Fruit fly (Drosophila melanogaster) whole organism, prepupa: ENCODE data around the gene eIF2Bepsilon.

Source experiments
- Blimp-1 ChIP-seq: fragments of 200-800 bp; sonication (Bioruptor generic); optimal IDR thresholded peaks from 3 replicates; lab custom pipeline; 2017; ENCODE audit warnings: missing biosample characterization, missing genetic modification characterization, mild to moderate bottlenecking, moderate library complexity, missing genetic modification reagents
- CG10631 ChIP-seq: fragments of 200-800 bp; sonication (Bioruptor generic); optimal IDR thresholded peaks from 2 replicates; lab custom pipeline; 2016; ENCODE audit warnings: missing biosample characterization, missing genetic modification characterization
- CG10669 ChIP-seq: fragments of 200-800 bp; sonication (Bioruptor generic); optimal IDR thresholded peaks from 3 replicates; lab custom pipeline; 2018; ENCODE audit warnings: missing biosample characterization, mild to moderate bottlenecking, missing genetic modification characterization, moderate library complexity
- CG11294 ChIP-seq: fragments of 200-800 bp; sonication (Bioruptor generic); IDR thresholded peaks from 2 replicates; pipeline ENCODE4 v1.3.6; 2022; ENCODE audit warnings: missing biosample characterization, missing genetic modification characterization
- CG11762 ChIP-seq: fragments of 200-800 bp; sonication (Bioruptor generic); optimal IDR thresholded peaks from 3 replicates; lab custom pipeline; 2016; ENCODE audit warnings: missing biosample characterization, missing genetic modification characterization; ENCODE audit not compliant: insufficient read depth
- CG1621 ChIP-seq: fragments of 200-800 bp; sonication (Bioruptor generic); optimal IDR thresholded peaks from 3 replicates; lab custom pipeline; 2018; ENCODE audit warnings: missing biosample characterization, mild to moderate bottlenecking, missing genetic modification characterization
- CG16779 ChIP-seq: fragments of 200-800 bp; sonication (Bioruptor generic); optimal IDR thresholded peaks from 3 replicates; lab custom pipeline; 2017; ENCODE audit warnings: missing biosample characterization, mild to moderate bottlenecking, missing genetic modification characterization
- CG31627 ChIP-seq: fragments of 200-800 bp; sonication (Bioruptor generic); optimal IDR thresholded peaks from 3 replicates; lab custom pipeline; 2016; ENCODE audit warnings: missing biosample characterization, missing genetic modification characterization
- CG32006 ChIP-seq: fragments of 200-800 bp; sonication (Bioruptor generic); optimal IDR thresholded peaks from 3 replicates; lab custom pipeline; 2017; ENCODE audit warnings: missing biosample characterization, mild to moderate bottlenecking, missing genetic modification characterization
- CG4318 ChIP-seq: fragments of 200-800 bp; sonication (Bioruptor generic); optimal IDR thresholded peaks from 3 replicates; lab custom pipeline; 2017; ENCODE audit warnings: missing biosample characterization, mild to moderate bottlenecking, missing genetic modification characterization
- CG6163 ChIP-seq: fragments of 200-800 bp; sonication (Bioruptor generic); IDR thresholded peaks from 3 replicates; pipeline ENCODE4 v1.3.6; 2022; ENCODE audit warnings: missing biosample characterization, missing genetic modification characterization
- CG6792 ChIP-seq: fragments of 200-800 bp; sonication (Bioruptor generic); optimal IDR thresholded peaks from 3 replicates; lab custom pipeline; 2016; ENCODE audit warnings: missing biosample characterization, missing genetic modification characterization
- CG6808 ChIP-seq: fragments of 200-800 bp; sonication (Bioruptor generic); optimal IDR thresholded peaks from 3 replicates; lab custom pipeline; 2017; ENCODE audit warnings: missing biosample characterization, missing genetic modification characterization, mild to moderate bottlenecking, moderate library complexity, missing genetic modification reagents
- CG7368 ChIP-seq: fragments of 200-800 bp; sonication (Bioruptor generic); optimal IDR thresholded peaks from 3 replicates; lab custom pipeline; 2016; ENCODE audit warnings: missing biosample characterization, missing genetic modification characterization
- CG8319 ChIP-seq: fragments of 200-800 bp; sonication (Bioruptor generic); optimal IDR thresholded peaks from 3 replicates; lab custom pipeline; 2016; ENCODE audit warnings: missing biosample characterization, missing genetic modification characterization
- CG8632 ChIP-seq: fragments of 200-800 bp; sonication (Bioruptor generic); optimal IDR thresholded peaks from 3 replicates; lab custom pipeline; 2016; ENCODE audit warnings: missing biosample characterization, missing genetic modification characterization
- CG9139 ChIP-seq: fragments of 200-800 bp; sonication (Bioruptor generic); optimal IDR thresholded peaks from 3 replicates; lab custom pipeline; 2017; ENCODE audit warnings: missing biosample characterization, mild to moderate bottlenecking, missing genetic modification characterization
- Eip75B ChIP-seq: fragments of 200-800 bp; sonication (Bioruptor generic); optimal IDR thresholded peaks from 3 replicates; lab custom pipeline; 2016; ENCODE audit warnings: missing biosample characterization, missing genetic modification characterization
- Eip78C ChIP-seq: fragments of 200-800 bp; sonication (Bioruptor generic); peaks from one replicate; lab custom pipeline; 2016; ENCODE audit warnings: missing biosample characterization, missing genetic modification characterization
- Eip93F ChIP-seq: fragments of 200-800 bp; sonication (Bioruptor generic); optimal IDR thresholded peaks from 2 replicates; lab custom pipeline; 2016; ENCODE audit warnings: missing biosample characterization, mild to moderate bottlenecking, missing genetic modification characterization
- Ets21C ChIP-seq: fragments of 200-800 bp; sonication (Bioruptor generic); optimal IDR thresholded peaks from 3 replicates; lab custom pipeline; 2016; ENCODE audit warnings: missing biosample characterization, missing genetic modification characterization
- Ets96B ChIP-seq: fragments of 200-800 bp; optimal IDR thresholded peaks from 2 replicates; lab custom pipeline; 2019; ENCODE audit warnings: missing biosample characterization, mild to moderate bottlenecking, missing genetic modification characterization, moderate library complexity
- Gug ChIP-seq: fragments of 200-800 bp; sonication (Bioruptor generic); IDR thresholded peaks from 2 replicates; pipeline ENCODE4 v1.3.6; 2022; ENCODE audit warnings: missing biosample characterization, missing genetic modification characterization
- Hr38 ChIP-seq: sonication (Bioruptor generic); optimal IDR thresholded peaks from 2 replicates; lab custom pipeline; 2016; ENCODE audit warnings: missing biosample characterization, missing genetic modification characterization
- Hr39 ChIP-seq: fragments of 200-800 bp; sonication (Bioruptor generic); optimal IDR thresholded peaks from 2 replicates; lab custom pipeline; 2016; ENCODE audit warnings: missing biosample characterization, missing genetic modification characterization
- Met ChIP-seq: fragments of 200-800 bp; sonication (Bioruptor generic); optimal IDR thresholded peaks from 3 replicates; lab custom pipeline; 2016; ENCODE audit warnings: missing biosample characterization, missing genetic modification characterization
- Smox ChIP-seq: fragments of 200-800 bp; sonication (Bioruptor generic); optimal IDR thresholded peaks from 3 replicates; lab custom pipeline; 2016; ENCODE audit warnings: missing biosample characterization, missing genetic modification characterization
- Sox102F ChIP-seq: fragments of 200-800 bp; sonication (Bioruptor generic); optimal IDR thresholded peaks from 2 replicates; lab custom pipeline; 2016; ENCODE audit warnings: missing biosample characterization, mild to moderate bottlenecking, missing genetic modification characterization
- Sox15 ChIP-seq: fragments of 200-800 bp; sonication (Bioruptor generic); optimal IDR thresholded peaks from 3 replicates; lab custom pipeline; 2016; ENCODE audit warnings: missing biosample characterization, missing genetic modification characterization
- acj6 ChIP-seq: fragments of 200-800 bp; sonication (Bioruptor generic); optimal IDR thresholded peaks from 3 replicates; lab custom pipeline; 2016; ENCODE audit warnings: missing biosample characterization, missing genetic modification characterization
- dsx ChIP-seq: fragments of 200-800 bp; optimal IDR thresholded peaks from 3 replicates; lab custom pipeline; 2019; ENCODE audit warnings: missing biosample characterization, mild to moderate bottlenecking, missing genetic modification characterization, moderate library complexity; ENCODE audit not compliant: poor library complexity, severe bottlenecking
- eg ChIP-seq: fragments of 200-800 bp; sonication (Bioruptor generic); IDR thresholded peaks from 3 replicates; pipeline ENCODE4 v1.3.6; 2022; ENCODE audit warnings: missing biosample characterization, missing genetic modification characterization
- esn ChIP-seq: fragments of 200-800 bp; sonication (Bioruptor generic); optimal IDR thresholded peaks from 2 replicates; lab custom pipeline; 2016; ENCODE audit warnings: missing biosample characterization, mild to moderate bottlenecking, missing genetic modification characterization, moderate library complexity
- fd59A ChIP-seq: fragments of 200-800 bp; sonication (Bioruptor generic); optimal IDR thresholded peaks from 2 replicates; lab custom pipeline; 2017; ENCODE audit warnings: missing biosample characterization, mild to moderate bottlenecking, missing genetic modification characterization, missing genetic modification reagents
- fd85E ChIP-seq: fragments of 200-800 bp; sonication (Bioruptor generic); optimal IDR thresholded peaks from 3 replicates; lab custom pipeline; 2016; ENCODE audit warnings: missing biosample characterization, missing genetic modification characterization
- net ChIP-seq: fragments of 200-800 bp; sonication (Bioruptor generic); optimal IDR thresholded peaks from 3 replicates; lab custom pipeline; 2016; ENCODE audit warnings: missing biosample characterization, missing genetic modification characterization
- pdm3 ChIP-seq: fragments of 200-800 bp; sonication (Bioruptor generic); optimal IDR thresholded peaks from 3 replicates; lab custom pipeline; 2016; ENCODE audit warnings: missing biosample characterization, missing genetic modification characterization
- salr ChIP-seq, 2 experiments: fragments of 200-800 bp; sonication (Bioruptor generic); optimal IDR thresholded peaks; 3 replicates each; lab custom pipeline; 2016 to 2018; ENCODE audit warnings: missing biosample characterization in 2 of 2, missing genetic modification characterization in 2 of 2, mild to moderate bottlenecking in 1 of 2
- svp ChIP-seq: fragments of 200-800 bp; sonication (Bioruptor generic); peaks from one replicate; lab custom pipeline; 2016; ENCODE audit warnings: missing biosample characterization, missing genetic modification characterization
- topi ChIP-seq: fragments of 200-800 bp; sonication (Bioruptor generic); optimal IDR thresholded peaks from 3 replicates; lab custom pipeline; 2016; ENCODE audit warnings: missing biosample characterization, missing genetic modification characterization
- vri ChIP-seq: fragments of 200-800 bp; sonication (Bioruptor generic); optimal IDR thresholded peaks from 3 replicates; lab custom pipeline; 2016; ENCODE audit warnings: missing biosample characterization, mild to moderate bottlenecking, missing genetic modification characterization

The eIF2Bepsilon gene

DNA sequence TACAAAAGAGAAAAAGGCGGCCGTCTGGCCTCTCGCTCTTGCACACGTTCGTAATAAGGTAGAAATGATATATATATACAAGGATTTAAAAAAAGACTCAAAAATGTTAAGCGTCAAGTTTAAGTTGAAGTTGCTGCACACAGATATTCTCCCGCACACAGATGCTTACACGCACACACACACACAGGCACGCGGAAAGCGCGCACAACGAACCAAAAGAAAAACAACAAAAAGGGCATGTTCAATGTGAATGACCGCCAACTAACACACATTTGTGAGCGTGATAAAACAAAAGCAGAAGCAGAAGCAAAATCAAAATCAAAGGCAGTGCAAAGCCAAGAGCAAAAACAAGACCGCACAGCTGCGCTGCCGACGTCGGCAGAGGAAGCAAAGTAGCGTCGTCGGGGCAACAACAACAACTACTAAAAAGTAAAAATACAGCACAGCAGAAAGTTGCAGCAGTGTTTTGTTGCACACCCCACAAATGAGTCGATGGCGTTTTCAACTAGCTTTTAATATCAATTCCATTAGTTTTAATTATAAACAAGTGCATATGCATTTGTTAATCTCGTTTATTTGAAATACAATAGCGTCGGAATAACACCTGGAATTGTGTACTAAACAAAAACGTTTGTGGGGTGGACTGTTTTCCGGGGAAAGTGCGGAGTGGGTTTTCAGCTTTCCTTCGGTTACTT, 24.7 kb upstream of the eIF2Bepsilon start (continued):
- TF ChIP-seq CG10631 (GFP tag; lab: Kevin White, UChicago), result peak; percentile 98
- TF ChIP-seq acj6 (GFP tag; lab: Kevin White, UChicago), result peak; percentile 98
- TF ChIP-seq eg (GFP tag; lab: Robert Waterston, UW), result peak; percentile 99
- TF ChIP-seq Hr39 (GFP tag; lab: Kevin White, UChicago), result peak; percentile 98
- TF ChIP-seq CG1621 (tag; lab: Kevin White, UChicago), result peak; percentile 96
- TF ChIP-seq fd85E, result peak; percentile 90
- peak; percentile 98 for TF ChIP-seq Sox102F (GFP tag; lab: Kevin White, UChicago)
- TF ChIP-seq CG6792 (GFP tag; lab: Kevin White, UChicago), result peak; percentile 99
- peak; percentile 95 for TF ChIP-seq CG9139 (GFP tag; lab: Kevin White, UChicago)
- peak; percentile 97 for TF ChIP-seq CG6808 (GFP tag; lab: Kevin White, UChicago)
- TF ChIP-seq svp, result peak; percentile 99
- TF ChIP-seq CG8319 (GFP tag; lab: Kevin White, UChicago), result peak; percentile 97
- TF ChIP-seq CG4318 (GFP tag; lab: Kevin White, UChicago), result peak; percentile 97
- TF ChIP-seq fd59A (GFP tag; lab: Kevin White, UChicago), result peak; percentile 97
- peak; percentile 97 for TF ChIP-seq Gug

- no peak for TF ChIP-seq CG6163 (GFP tag; lab: Robert Waterston, UW)
- TF ChIP-seq Eip93F (GFP tag; lab: Kevin White, UChicago), result no peak
- TF ChIP-seq vri (GFP tag; lab: Kevin White, UChicago), result peak; percentile 37
- no peak for TF ChIP-seq CG11762 (GFP tag; lab: Kevin White, UChicago)
- no peak for TF ChIP-seq Hr38 (GFP tag; lab: Kevin White, UChicago)
- TF ChIP-seq Sox102F (GFP tag; lab: Kevin White, UChicago), result no peak
- TF ChIP-seq CG10631 (GFP tag; lab: Kevin White, UChicago), result no peak
- TF ChIP-seq topi (GFP tag; lab: Kevin White, UChicago), result no peak
- TF ChIP-seq Eip78C (GFP tag; lab: Kevin White, UChicago), result peak; percentile 2
- no peak for TF ChIP-seq Ets96B
- peak; percentile 95 for TF ChIP-seq svp
- no peak for TF ChIP-seq CG32006 (GFP tag; lab: Kevin White, UChicago)
- no peak for TF ChIP-seq CG10669 (GFP tag; lab: Kevin White, UChicago)
- TF ChIP-seq CG31627 (GFP tag; lab: Kevin White, UChicago), result no peak
- TF ChIP-seq Smox (GFP tag; lab: Kevin White, UChicago), result no peak
- TF ChIP-seq CG11294 (GFP tag; lab: Robert Waterston, UW), result no peak
Observed at dm6 chrX:1945241-1945640, 22.6 kb upstream of the eIF2Bepsilon start.

- TF ChIP-seq CG8632 (peak; percentile 4), Met (GFP tag; lab: Kevin White, UChicago) (peak; percentile 85), salr (GFP tag; optimal IDR thresholded peaks at IDR 0.05; lab: Kevin White, UChicago) (peak in 1 of 2 experiments; percentile 16), fd59A (GFP tag; lab: Kevin White, UChicago) (no peak), CG7368 (GFP tag; lab: Kevin White, UChicago) (peak; percentile 52), CG16779 (tag; lab: Kevin White, UChicago) (no peak), Blimp-1 (GFP tag; lab: Kevin White, UChicago) (peak; percentile 47), esn (GFP tag; lab: Kevin White, UChicago) (peak; percentile 82), dsx (GFP tag; lab: Kevin White, UChicago) (no peak), Sox15 (peak; percentile 62), Eip78C (GFP tag; lab: Kevin White, UChicago) (peak; percentile 70), Hr38 (GFP tag; lab: Kevin White, UChicago) (no peak), pdm3 (GFP tag; lab: Kevin White, UChicago) (peak; percentile 40), Ets96B (peak; percentile 4), CG6808 (GFP tag; lab: Kevin White, UChicago) (no peak), Gug (no peak; the same call in 1 of the 2 replicates), CG32006 (GFP tag; lab: Kevin White, UChicago) (no peak), Eip75B (GFP tag; lab: Kevin White, UChicago) (peak; percentile 55), CG6163 (GFP tag; lab: Robert Waterston, UW) (peak; percentile 51; the same call in 2 of the 3 replicates), Ets21C (peak; percentile 80), net (no peak), CG31627 (GFP tag; lab: Kevin White, UChicago) (peak; percentile 90), CG11762 (GFP tag; lab: Kevin White, UChicago) (no peak), CG1621 (tag; lab: Kevin White, UChicago) (no peak), eg (GFP tag; lab: Robert Waterston, UW) (0 out of 3 replicates have a peak, but pooled peaks have one; percentile 8), CG10631 (GFP tag; lab: Kevin White, UChicago) (peak; percentile 56), vri (GFP tag; lab: Kevin White, UChicago) (no peak)
Observed at dm6 chrX:1944245-1945114, 21.8 kb upstream of the eIF2Bepsilon start.
